Worm (Caenorhabditis elegans) whole organism, mixed stage, embryonic: ENCODE results near the gene lsy-2.

Experiments used
- M03D4.4 ChIP-seq: sonication (generic microtip); optimal IDR thresholded peaks from 2 replicates; lab custom pipeline; 2017; ENCODE audit warnings: mild to moderate bottlenecking, missing genetic modification characterization, missing compliant biosample characterization
- bed-3 ChIP-seq: fragments of 200-800 bp; sonication (Bioruptor generic); optimal IDR thresholded peaks from 3 replicates; lab custom pipeline; 2018; ENCODE audit warnings: mild to moderate bottlenecking, missing genetic modification characterization, moderate library complexity, missing compliant biosample characterization
- blmp-1 ChIP-seq: fragments of 150-350 bp; optimal IDR thresholded peaks from 2 replicates; lab custom pipeline; 2014; ENCODE audit warnings: missing biosample characterization, missing genetic modification characterization
- ceh-39 ChIP-seq: fragments of 150-350 bp; optimal IDR thresholded peaks from 2 replicates; lab custom pipeline; 2014; ENCODE audit warnings: missing biosample characterization, missing genetic modification characterization
- ceh-43 ChIP-seq: fragments of 200-800 bp; sonication (Bioruptor generic); optimal IDR thresholded peaks from 2 replicates; lab custom pipeline; 2018; ENCODE audit warnings: mild to moderate bottlenecking, missing genetic modification characterization, moderate library complexity, missing compliant biosample characterization
- ceh-83 ChIP-seq: fragments of 200-800 bp; sonication (Bioruptor generic); optimal IDR thresholded peaks from 2 replicates; lab custom pipeline; 2018; ENCODE audit warnings: mild to moderate bottlenecking, missing genetic modification characterization, missing compliant biosample characterization
- ces-1 ChIP-seq: fragments of 150-350 bp; optimal IDR thresholded peaks from 2 replicates; lab custom pipeline; 2014; ENCODE audit warnings: missing biosample characterization, missing genetic modification reagents, missing genetic modification characterization
- cnd-1 ChIP-seq: fragments of 200-800 bp; sonication (Bioruptor generic); optimal IDR thresholded peaks from 2 replicates; lab custom pipeline; 2018; ENCODE audit warnings: mild to moderate bottlenecking, missing genetic modification characterization, missing compliant biosample characterization
- drap-1 ChIP-seq: fragments of 200-800 bp; sonication (Bioruptor generic); optimal IDR thresholded peaks from 3 replicates; lab custom pipeline; 2018; ENCODE audit warnings: mild to moderate bottlenecking, missing genetic modification characterization, missing compliant biosample characterization
- elt-1 ChIP-seq: sonication (generic microtip); optimal IDR thresholded peaks from 2 replicates; lab custom pipeline; 2017; ENCODE audit warnings: missing genetic modification characterization, mild to moderate bottlenecking, missing compliant biosample characterization, antibody characterized with exemption, moderate library complexity, borderline replicate concordance; ENCODE audit not compliant: insufficient read depth
- elt-3 ChIP-seq: fragments of 150-350 bp; optimal IDR thresholded peaks from 2 replicates; lab custom pipeline; 2014; ENCODE audit warnings: missing biosample characterization, missing genetic modification characterization
- flh-1 ChIP-seq: fragments of 200-800 bp; sonication (Bioruptor generic); optimal IDR thresholded peaks from 2 replicates; lab custom pipeline; 2018; ENCODE audit warnings: mild to moderate bottlenecking, missing genetic modification characterization, moderate library complexity, missing compliant biosample characterization
- ham-2 ChIP-seq: fragments of 200-800 bp; sonication (Bioruptor generic); optimal IDR thresholded peaks from 2 replicates; lab custom pipeline; 2018; ENCODE audit warnings: mild to moderate bottlenecking, missing genetic modification characterization, missing compliant biosample characterization
- hlh-1 ChIP-seq: fragments of 150-350 bp; optimal IDR thresholded peaks from 2 replicates; lab custom pipeline; 2014; ENCODE audit warnings: missing biosample characterization, missing genetic modification reagents, missing genetic modification characterization
- lin-13 ChIP-seq: fragments of 150-350 bp; optimal IDR thresholded peaks from 2 replicates; lab custom pipeline; 2014; ENCODE audit warnings: missing biosample characterization, missing genetic modification characterization
- lin-32 ChIP-seq: fragments of 200-800 bp; sonication (Bioruptor generic); optimal IDR thresholded peaks from 2 replicates; lab custom pipeline; 2018; ENCODE audit warnings: mild to moderate bottlenecking, missing genetic modification characterization, missing compliant biosample characterization
- lsy-2 ChIP-seq: fragments of 150-350 bp; optimal IDR thresholded peaks from 2 replicates; lab custom pipeline; 2014; ENCODE audit warnings: missing biosample characterization, missing genetic modification characterization
- mab-5 ChIP-seq: fragments of 150-350 bp; optimal IDR thresholded peaks from 2 replicates; lab custom pipeline; 2014; ENCODE audit warnings: missing biosample characterization, missing genetic modification characterization
- mep-1 ChIP-seq: fragments of 150-350 bp; optimal IDR thresholded peaks from 2 replicates; lab custom pipeline; 2017; ENCODE audit warnings: missing biosample characterization, missing genetic modification reagents, missing genetic modification characterization, inconsistent platforms
- mls-2 ChIP-seq: sonication (generic microtip); optimal IDR thresholded peaks from 2 replicates; lab custom pipeline; 2016; ENCODE audit warnings: mild to moderate bottlenecking, missing genetic modification characterization, moderate library complexity, missing compliant biosample characterization
- nhr-12 ChIP-seq: fragments of 150-350 bp; optimal IDR thresholded peaks from 2 replicates; lab custom pipeline; 2014; ENCODE audit warnings: missing biosample characterization, missing genetic modification characterization
- nhr-2 ChIP-seq: fragments of 150-350 bp; optimal IDR thresholded peaks from 2 replicates; lab custom pipeline; 2014; ENCODE audit warnings: missing biosample characterization, missing genetic modification characterization
- nhr-237 ChIP-seq: fragments of 150-350 bp; optimal IDR thresholded peaks from 2 replicates; lab custom pipeline; 2014; ENCODE audit warnings: missing biosample characterization, missing genetic modification characterization
- nhr-28 ChIP-seq: fragments of 150-350 bp; optimal IDR thresholded peaks from 2 replicates; lab custom pipeline; 2014; ENCODE audit warnings: missing biosample characterization, missing genetic modification characterization
- nhr-76 ChIP-seq: sonication (generic microtip); optimal IDR thresholded peaks from 2 replicates; lab custom pipeline; 2017; ENCODE audit warnings: missing biosample characterization, missing genetic modification characterization
- sem-2 ChIP-seq: fragments of 200-800 bp; sonication (Bioruptor generic); optimal IDR thresholded peaks from 2 replicates; lab custom pipeline; 2018; ENCODE audit warnings: mild to moderate bottlenecking, missing genetic modification characterization, missing compliant biosample characterization
- sptf-1 ChIP-seq: sonication (generic microtip); optimal IDR thresholded peaks from 2 replicates; lab custom pipeline; 2017; ENCODE audit warnings: mild to moderate bottlenecking, missing genetic modification characterization, moderate library complexity, missing compliant biosample characterization
- tbx-8 ChIP-seq: fragments of 200-800 bp; sonication (Bioruptor generic); optimal IDR thresholded peaks from 2 replicates; lab custom pipeline; 2018; ENCODE audit warnings: mild to moderate bottlenecking, missing genetic modification characterization, moderate library complexity, missing compliant biosample characterization
- unc-120 ChIP-seq: sonication (generic microtip); optimal IDR thresholded peaks from 2 replicates; lab custom pipeline; 2017; ENCODE audit warnings: missing genetic modification characterization, missing compliant biosample characterization; ENCODE audit not compliant: poor library complexity, severe bottlenecking
- unc-39 ChIP-seq: fragments of 150-350 bp; optimal IDR thresholded peaks from 2 replicates; lab custom pipeline; 2014; ENCODE audit warnings: missing biosample characterization, missing genetic modification characterization
- unc-62 ChIP-seq: fragments of 150-350 bp; optimal IDR thresholded peaks from 2 replicates; lab custom pipeline; 2014; ENCODE audit warnings: missing biosample characterization, missing genetic modification reagents, missing genetic modification characterization
- zip-8 ChIP-seq: fragments of 150-350 bp; optimal IDR thresholded peaks from 2 replicates; lab custom pipeline; 2014; ENCODE audit warnings: missing biosample characterization, missing genetic modification characterization

lsy-2 gene

DNA sequence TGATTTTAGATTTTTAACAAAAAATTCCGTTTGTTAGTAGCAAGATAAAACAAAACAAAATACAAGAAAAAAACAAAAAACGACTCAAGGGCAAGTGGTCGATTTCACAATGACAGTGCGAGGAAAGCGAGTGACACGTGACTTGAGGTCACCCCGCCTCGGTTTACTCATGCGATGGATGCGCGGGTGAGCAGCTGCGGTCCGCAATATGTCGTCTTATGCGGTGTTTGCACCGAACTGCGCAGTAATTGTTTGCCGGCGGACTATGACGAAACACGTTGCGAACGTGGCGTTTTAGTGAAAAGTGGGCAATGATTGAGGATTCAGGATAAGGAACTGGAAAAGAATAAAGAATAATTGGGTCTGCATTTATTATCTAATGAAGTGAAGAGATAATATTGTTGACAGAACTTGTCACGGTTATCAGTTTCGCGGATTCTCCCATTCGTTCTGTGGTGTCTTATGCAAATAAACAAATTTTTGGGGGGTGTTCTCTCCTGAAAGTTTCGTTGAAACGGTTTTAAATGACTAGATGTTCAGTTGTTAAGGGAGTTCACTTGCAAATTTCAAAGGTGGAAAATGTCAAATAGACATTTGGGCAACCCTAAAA lies 18.0 kb upstream of the lsy-2 start:
- TF ChIP-seq blmp-1 (tag; lab: Kevin White, UChicago) (no peak), nhr-28 (no peak), mep-1 (peak; percentile 49), nhr-237 (tag; lab: Kevin White, UChicago) (no peak), elt-3 (tag; lab: Kevin White, UChicago) (no peak), nhr-12 (tag; lab: Kevin White, UChicago) (no peak), nhr-2 (peak; percentile 92), cnd-1 (peak; percentile 80), sem-2 (GFP tag; lab: Kevin White, UChicago) (no peak), bed-3 (GFP tag; lab: Kevin White, UChicago) (no peak), lin-13 (tag; lab: Kevin White, UChicago) (peak; percentile 78), flh-1 (GFP tag; lab: Kevin White, UChicago) (no peak), drap-1 (peak; percentile 5), zip-8 (tag; lab: Kevin White, UChicago) (no peak), ces-1 (peak; percentile 34), unc-39 (tag; lab: Kevin White, UChicago) (peak; percentile 0), lin-32 (GFP tag; lab: Kevin White, UChicago) (peak; percentile 62), ceh-43 (GFP tag; lab: Kevin White, UChicago) (no peak), M03D4.4 (peak; percentile 26), unc-62 (GFP tag; lab: Kevin White, UChicago) (no peak), hlh-1 (tag; lab: Kevin White, UChicago) (peak; percentile 82), mab-5 (tag; lab: Kevin White, UChicago) (no peak), mls-2 (tag; lab: Kevin White, UChicago) (peak; percentile 31), ceh-39 (tag; lab: Kevin White, UChicago) (no peak)

DNA sequence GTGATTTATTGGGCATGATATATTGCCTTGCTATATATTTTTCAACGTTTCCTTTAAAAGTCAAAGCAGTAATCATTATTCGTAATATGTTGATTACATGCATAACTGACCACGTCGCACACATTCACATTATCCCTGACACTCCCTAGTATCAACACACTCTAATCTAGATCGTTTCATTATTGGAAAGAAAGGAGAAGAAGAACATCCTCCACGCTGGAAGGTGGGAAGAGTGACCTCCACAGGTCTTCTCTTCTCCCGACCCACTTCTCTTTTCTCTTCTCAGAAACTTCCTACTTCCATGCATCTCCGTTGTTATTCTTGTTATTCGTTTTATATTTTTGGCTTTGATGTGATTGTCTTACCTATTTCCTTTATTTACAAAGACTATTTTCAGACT lies 15.4 kb upstream of the lsy-2 start, which contains the start of gene txdc-12.2:
Gene txdc-12.2, plus strand, starts transcription at position 396 of the 400 bp plus-strand sequence.
- TF ChIP-seq sptf-1 (tag; lab: Kevin White, UChicago), result no peak
- TF ChIP-seq unc-120 (tag; lab: Kevin White, UChicago), result no peak
- TF ChIP-seq ceh-83 (GFP tag; lab: Kevin White, UChicago), result no peak
- TF ChIP-seq mls-2 (tag; lab: Kevin White, UChicago), result no peak
- no peak for TF ChIP-seq M03D4.4
- no peak for TF ChIP-seq ceh-39 (tag; lab: Kevin White, UChicago)
- no peak for TF ChIP-seq mab-5 (tag; lab: Kevin White, UChicago)
- no peak for TF ChIP-seq ham-2 (GFP tag; lab: Kevin White, UChicago)
- TF ChIP-seq flh-1 (GFP tag; lab: Kevin White, UChicago), result no peak
- no peak for TF ChIP-seq lsy-2 (tag; lab: Kevin White, UChicago)
- TF ChIP-seq unc-39 (tag; lab: Kevin White, UChicago), result no peak
- no peak for TF ChIP-seq lin-13 (tag; lab: Kevin White, UChicago)
- TF ChIP-seq nhr-76 (tag; lab: Kevin White, UChicago), result no peak
- TF ChIP-seq tbx-8, result no peak
- TF ChIP-seq, all 35 proteins: peak for 0

DNA sequence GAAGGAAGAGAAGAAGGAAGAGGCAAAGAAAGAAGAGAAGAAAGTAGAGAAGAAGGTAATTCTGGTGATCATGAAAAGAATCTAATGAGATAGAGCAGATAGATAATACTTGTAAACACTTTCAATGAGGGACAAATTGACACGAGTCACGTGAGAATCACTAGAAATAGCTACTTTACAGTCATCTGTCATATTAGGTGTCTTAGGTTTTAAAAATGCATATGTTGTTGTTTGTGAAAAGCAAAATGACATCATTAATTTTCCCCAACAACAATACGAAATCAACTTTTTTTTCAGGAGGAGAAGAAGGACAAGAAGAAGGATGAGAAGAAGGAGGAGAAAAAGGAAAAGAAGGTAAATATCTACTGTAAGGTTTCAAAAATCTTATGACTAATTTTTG lies 14.3 kb upstream of the lsy-2 start:
- TF ChIP-seq mep-1, result no peak
- no peak for TF ChIP-seq unc-62 (GFP tag; lab: Kevin White, UChicago)
- no peak for TF ChIP-seq sem-2 (GFP tag; lab: Kevin White, UChicago)
- no peak for TF ChIP-seq nhr-12 (tag; lab: Kevin White, UChicago)
- no peak for TF ChIP-seq cnd-1
- TF ChIP-seq nhr-2, result no peak
- no peak for TF ChIP-seq zip-8 (tag; lab: Kevin White, UChicago)
- TF ChIP-seq flh-1 (GFP tag; lab: Kevin White, UChicago), result no peak
- no peak for TF ChIP-seq hlh-1 (tag; lab: Kevin White, UChicago)
- no peak for TF ChIP-seq elt-1 (tag; lab: Kevin White, UChicago)
- no peak for TF ChIP-seq sptf-1 (tag; lab: Kevin White, UChicago)
- no peak for TF ChIP-seq unc-120 (tag; lab: Kevin White, UChicago)
- TF ChIP-seq M03D4.4, result no peak
- no peak for TF ChIP-seq drap-1
- TF ChIP-seq ceh-83 (GFP tag; lab: Kevin White, UChicago), result no peak
- no peak for TF ChIP-seq lin-13 (tag; lab: Kevin White, UChicago)

DNA sequence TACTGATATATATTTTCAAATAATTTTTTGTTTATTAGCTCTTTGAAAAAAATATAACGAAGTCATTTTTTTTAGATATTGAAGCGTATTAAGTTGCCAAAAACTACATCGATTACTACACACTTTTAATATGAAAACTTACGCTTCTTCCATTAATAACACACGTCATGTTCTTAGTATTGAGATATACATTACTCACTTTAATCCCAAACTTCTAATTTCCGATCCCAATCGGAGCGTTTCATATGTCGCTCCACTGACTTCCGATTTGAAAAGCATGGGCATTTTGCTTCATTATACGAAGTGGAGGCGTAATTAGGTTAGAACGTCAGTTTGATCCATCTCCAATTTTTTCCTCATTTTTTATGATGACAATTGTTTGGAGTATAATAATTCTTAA lies 10.7 kb upstream of the lsy-2 start:
- TF ChIP-seq cnd-1, result no peak
- TF ChIP-seq lin-13 (tag; lab: Kevin White, UChicago), result no peak
- TF ChIP-seq ces-1, result no peak
- TF ChIP-seq blmp-1 (tag; lab: Kevin White, UChicago), result no peak
- no peak for TF ChIP-seq unc-120 (tag; lab: Kevin White, UChicago)
- no peak for TF ChIP-seq ceh-83 (GFP tag; lab: Kevin White, UChicago)
- no peak for TF ChIP-seq elt-3 (tag; lab: Kevin White, UChicago)
- TF ChIP-seq elt-1 (tag; lab: Kevin White, UChicago), result no peak
- no peak for TF ChIP-seq ceh-43 (GFP tag; lab: Kevin White, UChicago)
- no peak for TF ChIP-seq unc-62 (GFP tag; lab: Kevin White, UChicago)
